Fruit fly (Drosophila melanogaster) whole organism, prepupa: Measurements from ENCODE around the gene Abcd3.

Experiments
- Blimp-1 ChIP-seq: fragments of 200-800 bp; sonication (Bioruptor generic); optimal IDR thresholded peaks from 3 replicates; lab custom pipeline; 2017; ENCODE audit warnings: missing biosample characterization, missing genetic modification characterization, mild to moderate bottlenecking, moderate library complexity, missing genetic modification reagents
- CG11294 ChIP-seq: fragments of 200-800 bp; sonication (Bioruptor generic); IDR thresholded peaks from 2 replicates; pipeline ENCODE4 v1.3.6; 2022; ENCODE audit warnings: missing biosample characterization, missing genetic modification characterization
- CG11762 ChIP-seq: fragments of 200-800 bp; sonication (Bioruptor generic); optimal IDR thresholded peaks from 3 replicates; lab custom pipeline; 2016; ENCODE audit warnings: missing biosample characterization, missing genetic modification characterization; ENCODE audit not compliant: insufficient read depth
- CG11902 ChIP-seq: fragments of 200-800 bp; sonication (Bioruptor generic); optimal IDR thresholded peaks from 3 replicates; lab custom pipeline; 2016; ENCODE audit warnings: missing biosample characterization, missing genetic modification characterization
- CG15336 ChIP-seq: fragments of 200-800 bp; sonication (Bioruptor generic); IDR thresholded peaks from 2 replicates; pipeline ENCODE4 v1.3.6; 2022; ENCODE audit warnings: missing biosample characterization, missing genetic modification characterization
- CG1621 ChIP-seq: fragments of 200-800 bp; sonication (Bioruptor generic); optimal IDR thresholded peaks from 3 replicates; lab custom pipeline; 2018; ENCODE audit warnings: missing biosample characterization, mild to moderate bottlenecking, missing genetic modification characterization
- CG16779 ChIP-seq: fragments of 200-800 bp; sonication (Bioruptor generic); optimal IDR thresholded peaks from 3 replicates; lab custom pipeline; 2017; ENCODE audit warnings: missing biosample characterization, mild to moderate bottlenecking, missing genetic modification characterization
- CG3032 ChIP-seq: fragments of 200-800 bp; optimal IDR thresholded peaks from 2 replicates; lab custom pipeline; 2019; ENCODE audit warnings: missing biosample characterization, mild to moderate bottlenecking, missing genetic modification characterization, moderate library complexity
- CG32006 ChIP-seq: fragments of 200-800 bp; sonication (Bioruptor generic); optimal IDR thresholded peaks from 3 replicates; lab custom pipeline; 2017; ENCODE audit warnings: missing biosample characterization, mild to moderate bottlenecking, missing genetic modification characterization
- CG34406 ChIP-seq: fragments of 200-800 bp; sonication (Bioruptor generic); optimal IDR thresholded peaks from 3 replicates; lab custom pipeline; 2016; ENCODE audit warnings: missing biosample characterization, missing genetic modification characterization
- CG3919 ChIP-seq: fragments of 200-800 bp; sonication (Bioruptor generic); optimal IDR thresholded peaks from 3 replicates; lab custom pipeline; 2016; ENCODE audit warnings: missing biosample characterization, missing genetic modification characterization
- CG6163 ChIP-seq: fragments of 200-800 bp; sonication (Bioruptor generic); IDR thresholded peaks from 3 replicates; pipeline ENCODE4 v1.3.6; 2022; ENCODE audit warnings: missing biosample characterization, missing genetic modification characterization
- CG6276 ChIP-seq: fragments of 200-800 bp; sonication (Bioruptor generic); optimal IDR thresholded peaks from 2 replicates; lab custom pipeline; 2017; ENCODE audit warnings: missing biosample characterization, mild to moderate bottlenecking, missing genetic modification characterization
- CG6792 ChIP-seq: fragments of 200-800 bp; sonication (Bioruptor generic); optimal IDR thresholded peaks from 3 replicates; lab custom pipeline; 2016; ENCODE audit warnings: missing biosample characterization, missing genetic modification characterization
- CG6808 ChIP-seq: fragments of 200-800 bp; sonication (Bioruptor generic); optimal IDR thresholded peaks from 3 replicates; lab custom pipeline; 2017; ENCODE audit warnings: missing biosample characterization, missing genetic modification characterization, mild to moderate bottlenecking, moderate library complexity, missing genetic modification reagents
- CG6854 ChIP-seq: fragments of 200-800 bp; sonication (Bioruptor generic); optimal IDR thresholded peaks from 2 replicates; lab custom pipeline; 2017; ENCODE audit warnings: missing biosample characterization, mild to moderate bottlenecking, missing genetic modification characterization
- CG7368 ChIP-seq: fragments of 200-800 bp; sonication (Bioruptor generic); optimal IDR thresholded peaks from 3 replicates; lab custom pipeline; 2016; ENCODE audit warnings: missing biosample characterization, missing genetic modification characterization
- CG8119 ChIP-seq: fragments of 200-800 bp; sonication (Bioruptor generic); IDR thresholded peaks from 3 replicates; pipeline ENCODE4 v1.3.6; 2022; ENCODE audit warnings: missing biosample characterization, missing genetic modification characterization
- CG8319 ChIP-seq: fragments of 200-800 bp; sonication (Bioruptor generic); optimal IDR thresholded peaks from 3 replicates; lab custom pipeline; 2016; ENCODE audit warnings: missing biosample characterization, missing genetic modification characterization
- CG9139 ChIP-seq: fragments of 200-800 bp; sonication (Bioruptor generic); optimal IDR thresholded peaks from 3 replicates; lab custom pipeline; 2017; ENCODE audit warnings: missing biosample characterization, mild to moderate bottlenecking, missing genetic modification characterization
- Eip75B ChIP-seq: fragments of 200-800 bp; sonication (Bioruptor generic); optimal IDR thresholded peaks from 3 replicates; lab custom pipeline; 2016; ENCODE audit warnings: missing biosample characterization, missing genetic modification characterization
- Eip78C ChIP-seq: fragments of 200-800 bp; sonication (Bioruptor generic); peaks from one replicate; lab custom pipeline; 2016; ENCODE audit warnings: missing biosample characterization, missing genetic modification characterization
- Eip93F ChIP-seq: fragments of 200-800 bp; sonication (Bioruptor generic); optimal IDR thresholded peaks from 2 replicates; lab custom pipeline; 2016; ENCODE audit warnings: missing biosample characterization, mild to moderate bottlenecking, missing genetic modification characterization
- Ets21C ChIP-seq: fragments of 200-800 bp; sonication (Bioruptor generic); optimal IDR thresholded peaks from 3 replicates; lab custom pipeline; 2016; ENCODE audit warnings: missing biosample characterization, missing genetic modification characterization
- Ets96B ChIP-seq: fragments of 200-800 bp; optimal IDR thresholded peaks from 2 replicates; lab custom pipeline; 2019; ENCODE audit warnings: missing biosample characterization, mild to moderate bottlenecking, missing genetic modification characterization, moderate library complexity
- Gug ChIP-seq: fragments of 200-800 bp; sonication (Bioruptor generic); IDR thresholded peaks from 2 replicates; pipeline ENCODE4 v1.3.6; 2022; ENCODE audit warnings: missing biosample characterization, missing genetic modification characterization
- Hr4 ChIP-seq: fragments of 200-800 bp; sonication (Bioruptor generic); optimal IDR thresholded peaks from 3 replicates; lab custom pipeline; 2016; ENCODE audit warnings: missing biosample characterization, missing genetic modification characterization
- Lpt ChIP-seq: fragments of 200-800 bp; sonication (Bioruptor generic); optimal IDR thresholded peaks from 3 replicates; lab custom pipeline; 2016; ENCODE audit warnings: missing biosample characterization, missing genetic modification characterization
- Met ChIP-seq: fragments of 200-800 bp; sonication (Bioruptor generic); optimal IDR thresholded peaks from 3 replicates; lab custom pipeline; 2016; ENCODE audit warnings: missing biosample characterization, missing genetic modification characterization
- OdsH ChIP-seq: fragments of 200-800 bp; sonication (Bioruptor generic); optimal IDR thresholded peaks from 3 replicates; lab custom pipeline; 2016; ENCODE audit warnings: missing biosample characterization, missing genetic modification characterization
- Smox ChIP-seq: fragments of 200-800 bp; sonication (Bioruptor generic); optimal IDR thresholded peaks from 3 replicates; lab custom pipeline; 2016; ENCODE audit warnings: missing biosample characterization, missing genetic modification characterization
- Sox102F ChIP-seq: fragments of 200-800 bp; sonication (Bioruptor generic); optimal IDR thresholded peaks from 2 replicates; lab custom pipeline; 2016; ENCODE audit warnings: missing biosample characterization, mild to moderate bottlenecking, missing genetic modification characterization
- Sox14 ChIP-seq: fragments of 200-800 bp; sonication (Bioruptor generic); optimal IDR thresholded peaks from 3 replicates; lab custom pipeline; 2016; ENCODE audit warnings: missing biosample characterization, missing genetic modification characterization
- Sox15 ChIP-seq: fragments of 200-800 bp; sonication (Bioruptor generic); optimal IDR thresholded peaks from 3 replicates; lab custom pipeline; 2016; ENCODE audit warnings: missing biosample characterization, missing genetic modification characterization
- achi ChIP-seq: fragments of 200-800 bp; sonication (Bioruptor generic); optimal IDR thresholded peaks from 3 replicates; lab custom pipeline; 2016; ENCODE audit warnings: missing biosample characterization, missing genetic modification characterization
- cyc ChIP-seq: fragments of 200-800 bp; sonication (Bioruptor generic); optimal IDR thresholded peaks from 3 replicates; lab custom pipeline; 2016; ENCODE audit warnings: missing biosample characterization, missing genetic modification characterization
- dac ChIP-seq: fragments of 200-800 bp; sonication (Bioruptor generic); optimal IDR thresholded peaks from 2 replicates; lab custom pipeline; 2017; ENCODE audit warnings: missing biosample characterization, mild to moderate bottlenecking, missing genetic modification characterization
- dsx ChIP-seq: fragments of 200-800 bp; optimal IDR thresholded peaks from 3 replicates; lab custom pipeline; 2019; ENCODE audit warnings: missing biosample characterization, mild to moderate bottlenecking, missing genetic modification characterization, moderate library complexity; ENCODE audit not compliant: poor library complexity, severe bottlenecking
- esn ChIP-seq: fragments of 200-800 bp; sonication (Bioruptor generic); optimal IDR thresholded peaks from 2 replicates; lab custom pipeline; 2016; ENCODE audit warnings: missing biosample characterization, mild to moderate bottlenecking, missing genetic modification characterization, moderate library complexity
- fd59A ChIP-seq: fragments of 200-800 bp; sonication (Bioruptor generic); optimal IDR thresholded peaks from 2 replicates; lab custom pipeline; 2017; ENCODE audit warnings: missing biosample characterization, mild to moderate bottlenecking, missing genetic modification characterization, missing genetic modification reagents
- fd85E ChIP-seq: fragments of 200-800 bp; sonication (Bioruptor generic); optimal IDR thresholded peaks from 3 replicates; lab custom pipeline; 2016; ENCODE audit warnings: missing biosample characterization, missing genetic modification characterization
- lz ChIP-seq: fragments of 200-800 bp; sonication (Bioruptor generic); optimal IDR thresholded peaks from 3 replicates; lab custom pipeline; 2016; ENCODE audit warnings: missing biosample characterization, missing genetic modification characterization
- salr ChIP-seq, 2 experiments: fragments of 200-800 bp; sonication (Bioruptor generic); optimal IDR thresholded peaks; 3 replicates each; lab custom pipeline; 2016 to 2018; ENCODE audit warnings: missing biosample characterization in 2 of 2, missing genetic modification characterization in 2 of 2, mild to moderate bottlenecking in 1 of 2

Gene Abcd3

dm6 chrX:19791832-19792231, 41.3 kb downstream of the Abcd3 start:
- TF ChIP-seq cyc (GFP tag; lab: Kevin White, UChicago): no peak
- TF ChIP-seq Gug: no peak
- TF ChIP-seq CG6276: no peak
- TF ChIP-seq Blimp-1 (GFP tag; lab: Kevin White, UChicago): no peak
- no peak for TF ChIP-seq Met
- no peak for TF ChIP-seq CG1621 (tag; lab: Kevin White, UChicago)
- TF ChIP-seq Eip93F (GFP tag; lab: Kevin White, UChicago): no peak
- TF ChIP-seq CG7368 (GFP tag; lab: Kevin White, UChicago): no peak
- no peak for TF ChIP-seq fd59A (GFP tag; lab: Kevin White, UChicago)
- TF ChIP-seq CG8319 (GFP tag; lab: Kevin White, UChicago): no peak
- TF ChIP-seq CG6163 (GFP tag; lab: Robert Waterston, UW): no peak
- no peak for TF ChIP-seq salr (GFP tag; optimal IDR thresholded peaks at IDR 0.05; lab: Kevin White, UChicago)
- no peak for TF ChIP-seq CG16779 (tag; lab: Kevin White, UChicago)
- no peak for TF ChIP-seq lz (GFP tag; lab: Kevin White, UChicago)
- TF ChIP-seq CG8119 (GFP tag; lab: Robert Waterston, UW): no peak
- no peak for TF ChIP-seq Sox15
- no peak for TF ChIP-seq Lpt

DNA sequence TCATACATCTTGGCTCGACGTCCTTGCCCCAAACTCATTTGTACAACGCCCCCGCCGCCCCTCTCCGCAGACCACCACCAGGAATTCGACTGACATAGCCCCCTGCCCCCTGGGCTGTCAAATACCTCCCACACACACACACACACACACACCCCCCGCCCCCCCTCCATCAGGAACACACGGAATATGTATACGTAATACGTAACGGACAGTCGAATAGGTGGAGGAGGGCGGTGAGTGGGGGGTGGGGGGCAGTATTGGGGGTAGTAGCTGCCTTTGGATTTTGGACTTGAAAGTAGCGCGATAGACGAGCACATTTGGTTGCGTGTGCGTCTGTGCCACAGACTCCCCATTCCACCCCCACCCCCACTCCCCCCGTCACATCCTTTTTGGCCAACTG, 42.0 kb downstream of the Abcd3 start:
- no peak for TF ChIP-seq CG34406 (GFP tag; lab: Kevin White, UChicago)
- no peak for TF ChIP-seq CG6792
- TF ChIP-seq CG8119 (GFP tag; lab: Robert Waterston, UW): no peak
- TF ChIP-seq Eip75B (GFP tag; lab: Kevin White, UChicago): no peak
- no peak for TF ChIP-seq CG11762
- TF ChIP-seq CG15336: no peak
- no peak for TF ChIP-seq CG32006 (GFP tag; lab: Kevin White, UChicago)
- no peak for TF ChIP-seq CG6854 (GFP tag; lab: Kevin White, UChicago)
- TF ChIP-seq CG9139: no peak
- TF ChIP-seq Sox15: no peak
- TF ChIP-seq CG16779 (tag; lab: Kevin White, UChicago): no peak
- no peak for TF ChIP-seq Sox102F (GFP tag; lab: Kevin White, UChicago)
- no peak for TF ChIP-seq Smox (GFP tag; lab: Kevin White, UChicago)
- TF ChIP-seq Blimp-1 (GFP tag; lab: Kevin White, UChicago): no peak
- no peak for TF ChIP-seq CG11294
- TF ChIP-seq CG7368 (GFP tag; lab: Kevin White, UChicago): no peak
- no peak for TF ChIP-seq CG6808
- no peak for TF ChIP-seq CG3919
- TF ChIP-seq OdsH (GFP tag; lab: Kevin White, UChicago): no peak

DNA sequence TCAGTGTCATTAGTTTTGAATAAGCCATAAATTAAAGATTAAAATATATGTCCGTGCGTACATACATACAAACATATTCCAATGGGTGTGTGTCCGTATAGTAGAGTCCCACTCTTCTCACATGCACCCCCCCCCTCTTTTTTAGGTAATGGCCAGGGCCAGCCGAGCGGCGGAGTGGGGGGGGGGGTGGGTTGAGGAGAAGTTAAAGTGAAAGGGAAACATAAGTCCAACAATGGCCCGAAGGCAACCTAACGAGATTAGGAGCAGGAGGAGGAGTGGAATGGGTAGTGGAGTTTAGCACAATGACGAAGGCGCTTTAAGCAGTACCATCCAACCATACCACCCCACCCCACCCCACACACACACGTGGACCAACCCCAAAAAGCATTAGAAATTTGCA, 45.2 kb downstream of the Abcd3 start:
- TF ChIP-seq Ets21C (GFP tag; lab: Kevin White, UChicago) (no peak), Gug (no peak), dsx (GFP tag; lab: Kevin White, UChicago) (no peak), Lpt (no peak), Hr4 (no peak), CG11902 (GFP tag; lab: Kevin White, UChicago) (no peak), CG3032 (no peak), Eip78C (GFP tag; lab: Kevin White, UChicago) (no peak), achi (no peak), fd85E (no peak), Sox14 (no peak), esn (no peak), CG16779 (tag; lab: Kevin White, UChicago) (no peak), dac (GFP tag; lab: Kevin White, UChicago) (no peak), CG8319 (GFP tag; lab: Kevin White, UChicago) (no peak), Ets96B (tag; lab: Kevin White, UChicago) (no peak), CG9139 (no peak), CG6808 (no peak)
